Worm (Caenorhabditis elegans) whole organism, L3 larva: ENCODE measurements around the gene F09G2.2.

Source experiments
- R02D3.7 ChIP-seq: fragments of 150-350 bp; optimal IDR thresholded peaks from 2 replicates; lab custom pipeline; 2014; ENCODE audit warnings: missing biosample characterization, missing genetic modification characterization
- egl-27 ChIP-seq: sonication (generic microtip); optimal IDR thresholded peaks from 4 replicates; lab custom pipeline; 2017; ENCODE audit warnings: missing biosample characterization, missing genetic modification reagents, missing genetic modification characterization
- fkh-10 ChIP-seq: sonication (generic microtip); optimal IDR thresholded peaks from 2 replicates; lab custom pipeline; 2017; ENCODE audit warnings: missing biosample characterization, missing genetic modification reagents, missing genetic modification characterization
- fos-1 ChIP-seq: fragments of 150-350 bp; optimal IDR thresholded peaks from 2 replicates; lab custom pipeline; 2014; ENCODE audit warnings: missing biosample characterization, missing genetic modification characterization
- nhr-11 ChIP-seq: fragments of 150-350 bp; optimal IDR thresholded peaks from 2 replicates; lab custom pipeline; 2014; ENCODE audit warnings: missing biosample characterization, missing genetic modification characterization
- nhr-12 ChIP-seq: fragments of 150-350 bp; optimal IDR thresholded peaks from 2 replicates; lab custom pipeline; 2014; ENCODE audit warnings: missing biosample characterization, missing genetic modification characterization
- nhr-237 ChIP-seq: fragments of 150-350 bp; optimal IDR thresholded peaks from 2 replicates; lab custom pipeline; 2014; ENCODE audit warnings: missing biosample characterization, missing genetic modification characterization
- nhr-76 ChIP-seq: fragments of 150-350 bp; sonication (generic microtip); optimal IDR thresholded peaks from 5 replicates; lab custom pipeline; 2014; ENCODE audit warnings: missing biosample characterization, missing genetic modification characterization
- sea-2 ChIP-seq: fragments of 150-350 bp; sonication (generic microtip); optimal IDR thresholded peaks from 4 replicates; lab custom pipeline; 2014; ENCODE audit warnings: missing biosample characterization, missing genetic modification reagents, missing genetic modification characterization
- tbx-2 ChIP-seq: sonication (generic microtip); optimal IDR thresholded peaks from 2 replicates; lab custom pipeline; 2016; ENCODE audit warnings: mild to moderate bottlenecking, missing genetic modification characterization, missing compliant biosample characterization
- unc-62 ChIP-seq: fragments of 150-350 bp; sonication (generic microtip); optimal IDR thresholded peaks from 4 replicates; lab custom pipeline; 2014; ENCODE audit warnings: missing biosample characterization, missing genetic modification reagents, missing genetic modification characterization
- zag-1 ChIP-seq: fragments of 150-350 bp; optimal IDR thresholded peaks from 2 replicates; lab custom pipeline; 2014; ENCODE audit warnings: missing biosample characterization, missing genetic modification characterization
- ztf-11 ChIP-seq: fragments of 150-350 bp; optimal IDR thresholded peaks from 2 replicates; lab custom pipeline; 2014; ENCODE audit warnings: missing biosample characterization, missing genetic modification characterization

DNA sequence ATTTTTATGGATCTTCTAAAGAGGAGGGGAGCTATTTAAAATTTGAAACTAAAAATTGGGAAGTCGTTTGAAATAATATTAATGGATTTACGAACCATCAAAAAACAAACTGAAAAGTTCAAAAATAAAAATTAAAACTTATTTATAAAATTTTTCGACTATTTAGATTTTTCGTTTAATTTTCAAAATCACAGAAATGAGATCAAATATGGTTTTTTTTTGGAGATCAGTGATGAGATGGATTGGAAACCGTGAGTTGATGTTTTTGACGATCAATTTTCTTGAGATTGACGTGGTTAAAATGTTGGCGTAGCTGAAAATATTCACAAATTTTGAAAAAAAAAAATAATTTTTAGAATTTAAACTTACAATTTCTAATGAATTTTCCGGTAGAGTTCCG is 22.3 kb downstream of the F09G2.2 start, which contains the start of gene C13F10.5:
- TF ChIP-seq sea-2 (GFP tag; lab: Kevin White, UChicago) (no peak), fkh-10 (GFP tag; lab: Kevin White, UChicago) (no peak), nhr-11 (tag; lab: Kevin White, UChicago) (no peak), ztf-11 (tag; lab: Kevin White, UChicago) (no peak), egl-27 (tag; lab: Kevin White, UChicago) (no peak), fos-1 (tag; lab: Kevin White, UChicago) (no peak), unc-62 (GFP tag; lab: Kevin White, UChicago) (no peak), nhr-12 (tag; lab: Kevin White, UChicago) (no peak), nhr-76 (tag; lab: Kevin White, UChicago) (no peak), R02D3.7 (tag; lab: Kevin White, UChicago) (no peak), nhr-237 (tag; lab: Kevin White, UChicago) (no peak), zag-1 (no peak), tbx-2 (tag; lab: Kevin White, UChicago) (no peak)
